Worm (Caenorhabditis elegans) whole organism, early embryonic: Measurements from ENCODE around the gene ced-6.

Experiments used
- B0310.2 ChIP-seq: sonication (generic microtip); optimal IDR thresholded peaks from 2 replicates; lab custom pipeline; 2016; ENCODE audit warnings: mild to moderate bottlenecking, missing genetic modification characterization, missing compliant biosample characterization
- F13C5.2 ChIP-seq: sonication (generic microtip); optimal IDR thresholded peaks from 2 replicates; lab custom pipeline; 2017; ENCODE audit warnings: mild to moderate bottlenecking, missing genetic modification characterization, inconsistent platforms, missing compliant biosample characterization
- aly-1 ChIP-seq: sonication (generic microtip); optimal IDR thresholded peaks from 2 replicates; lab custom pipeline; 2016; ENCODE audit warnings: missing genetic modification characterization, missing compliant biosample characterization
- ama-1 ChIP-seq: fragments of 150-350 bp; optimal IDR thresholded peaks from 2 replicates; lab custom pipeline; 2014
- ceh-36 ChIP-seq: sonication (generic microtip); optimal IDR thresholded peaks from 2 replicates; lab custom pipeline; 2016; ENCODE audit warnings: missing genetic modification characterization, inconsistent platforms, missing compliant biosample characterization
- flt-1 ChIP-seq: fragments of 200-800 bp; sonication (Bioruptor generic); IDR thresholded peaks from 2 replicates; pipeline ENCODE4 v1.3.6; 2022; ENCODE audit warnings: missing genetic modification characterization, missing compliant biosample characterization
- hmbx-1 ChIP-seq: sonication (generic microtip); optimal IDR thresholded peaks from 2 replicates; lab custom pipeline; 2016; ENCODE audit warnings: mild to moderate bottlenecking, missing genetic modification characterization, missing compliant biosample characterization
- hmg-4 ChIP-seq: fragments of 200-800 bp; sonication (Bioruptor generic); optimal IDR thresholded peaks from 2 replicates; lab custom pipeline; 2018; ENCODE audit warnings: mild to moderate bottlenecking, missing genetic modification characterization, missing compliant biosample characterization
- scrt-1 ChIP-seq: fragments of 200-800 bp; sonication (Bioruptor generic); IDR thresholded peaks from 2 replicates; pipeline ENCODE4 v1.3.6; 2022; ENCODE audit warnings: missing genetic modification characterization, missing compliant biosample characterization
- tbx-11 ChIP-seq: fragments of 200-800 bp; sonication (Bioruptor generic); IDR thresholded peaks from 2 replicates; pipeline ENCODE4 v1.3.6; 2022; ENCODE audit warnings: missing genetic modification characterization, missing compliant biosample characterization
- tbx-37 ChIP-seq: fragments of 200-800 bp; sonication (Bioruptor generic); conservative IDR thresholded peaks from 2 replicates; pipeline ENCODE4 v1.3.6; 2022; ENCODE audit warnings: missing genetic modification reagents, missing genetic modification characterization, missing compliant biosample characterization

- TF ChIP-seq B0310.2 (tag; lab: Kevin White, UChicago): no peak
- TF ChIP-seq ama-1 (lab: Kevin White, UChicago): no peak
- TF ChIP-seq hmg-4 (GFP tag; lab: Kevin White, UChicago): no peak
- TF ChIP-seq flt-1: no peak
- no peak for TF ChIP-seq scrt-1 (GFP tag; lab: Robert Waterston, UW)
- TF ChIP-seq ceh-36 (tag; lab: Kevin White, UChicago): no peak
- no peak for TF ChIP-seq tbx-11 (GFP tag; lab: Robert Waterston, UW)
- TF ChIP-seq aly-1: no peak
- TF ChIP-seq hmbx-1 (tag; lab: Kevin White, UChicago): no peak
- no peak for TF ChIP-seq F13C5.2 (tag; lab: Kevin White, UChicago)
- TF ChIP-seq tbx-37 (GFP tag; lab: Robert Waterston, UW): no peak
Observed at ce11 chrIII:5553098-5553497, 42.5 kb upstream of the ced-6 start.
